Fruit fly (Drosophila melanogaster) whole organism, embryonic: ENCODE measurements around the gene Ctr1A.

ENCODE experiments used
- Ada2b ChIP-seq: fragments of 200-800 bp; sonication (Bioruptor generic); IDR thresholded peaks from 2 replicates; pipeline ENCODE4 v1.3.6; 2022; ENCODE audit warnings: missing biosample characterization, missing genetic modification characterization
- Aef1 ChIP-seq: fragments of 200-800 bp; sonication (Bioruptor generic); IDR thresholded peaks from 3 replicates; pipeline ENCODE4 v1.3.6; 2022; ENCODE audit warnings: missing biosample characterization, missing genetic modification characterization
- CG10462 ChIP-seq: fragments of 200-800 bp; sonication (Bioruptor generic); optimal IDR thresholded peaks from 2 replicates; lab custom pipeline; 2016; ENCODE audit warnings: missing biosample characterization, missing genetic modification characterization
- CG10959 ChIP-seq: fragments of 200-800 bp; sonication (Bioruptor generic); IDR thresholded peaks from 2 replicates; pipeline ENCODE4 v1.3.6; 2022; ENCODE audit warnings: missing biosample characterization, missing genetic modification characterization
- CG12104 ChIP-seq: fragments of 200-800 bp; sonication (Bioruptor generic); optimal IDR thresholded peaks from 3 replicates; lab custom pipeline; 2016; ENCODE audit warnings: missing biosample characterization, missing genetic modification characterization
- CG12391 ChIP-seq: fragments of 200-800 bp; sonication (Bioruptor generic); optimal IDR thresholded peaks from 3 replicates; lab custom pipeline; 2018; ENCODE audit warnings: missing biosample characterization, mild to moderate bottlenecking, missing genetic modification characterization, moderate library complexity
- CG12744 ChIP-seq: fragments of 200-800 bp; sonication (Bioruptor generic); optimal IDR thresholded peaks from 2 replicates; lab custom pipeline; 2016; ENCODE audit warnings: missing biosample characterization, missing genetic modification characterization
- CG15011 ChIP-seq: fragments of 200-800 bp; sonication (Bioruptor generic); optimal IDR thresholded peaks from 3 replicates; lab custom pipeline; 2018; ENCODE audit warnings: missing biosample characterization, mild to moderate bottlenecking, missing genetic modification characterization
- CG16813 ChIP-seq: fragments of 200-800 bp; sonication (Bioruptor generic); IDR thresholded peaks from 3 replicates; pipeline ENCODE4 v1.3.6; 2022; ENCODE audit warnings: missing biosample characterization, missing genetic modification characterization; ENCODE audit not compliant: partially characterized antibody
- CG2712 ChIP-seq: fragments of 200-800 bp; optimal IDR thresholded peaks from 3 replicates; lab custom pipeline; 2019; ENCODE audit warnings: missing biosample characterization, mild to moderate bottlenecking, missing genetic modification characterization, moderate library complexity
- CG33213 ChIP-seq: fragments of 200-800 bp; sonication (Bioruptor generic); optimal IDR thresholded peaks from 3 replicates; lab custom pipeline; 2016; ENCODE audit warnings: missing biosample characterization, missing genetic modification characterization
- CG3407 ChIP-seq: fragments of 200-800 bp; sonication (Bioruptor generic); optimal IDR thresholded peaks from 2 replicates; lab custom pipeline; 2018; ENCODE audit warnings: missing biosample characterization, mild to moderate bottlenecking, missing genetic modification characterization
- CG34422 ChIP-seq: fragments of 200-800 bp; sonication (Bioruptor generic); IDR thresholded peaks from 3 replicates; pipeline ENCODE4 v1.3.6; 2022; ENCODE audit warnings: missing biosample characterization, missing genetic modification characterization
- CG3838 ChIP-seq: fragments of 200-800 bp; sonication (Bioruptor generic); optimal IDR thresholded peaks from 3 replicates; lab custom pipeline; 2016; ENCODE audit warnings: missing biosample characterization, missing genetic modification characterization
- CG4707 ChIP-seq: fragments of 200-800 bp; sonication (Bioruptor generic); optimal IDR thresholded peaks from 2 replicates; lab custom pipeline; 2018; ENCODE audit warnings: missing biosample characterization, mild to moderate bottlenecking, missing genetic modification characterization, moderate library complexity
- CG6689 ChIP-seq: fragments of 200-800 bp; sonication (Bioruptor generic); IDR thresholded peaks from 2 replicates; pipeline ENCODE4 v1.3.6; 2022; ENCODE audit warnings: missing biosample characterization, missing genetic modification characterization
- CG6765 ChIP-seq: fragments of 200-800 bp; sonication (Bioruptor generic); optimal IDR thresholded peaks from 3 replicates; lab custom pipeline; 2017; ENCODE audit warnings: missing biosample characterization, mild to moderate bottlenecking, missing genetic modification characterization
- CG6791 ChIP-seq: fragments of 200-800 bp; sonication (Bioruptor generic); IDR thresholded peaks from 3 replicates; pipeline ENCODE4 v1.3.6; 2022; ENCODE audit warnings: missing biosample characterization, missing genetic modification characterization; ENCODE audit not compliant: partially characterized antibody
- CG8089 ChIP-seq: fragments of 200-800 bp; sonication (Bioruptor generic); optimal IDR thresholded peaks from 3 replicates; lab custom pipeline; 2016; ENCODE audit warnings: missing biosample characterization, missing genetic modification characterization
- CG9609 ChIP-seq: fragments of 200-800 bp; sonication (Bioruptor generic); optimal IDR thresholded peaks from 3 replicates; lab custom pipeline; 2016; ENCODE audit warnings: missing biosample characterization, missing genetic modification characterization
- CG9876 ChIP-seq: fragments of 200-800 bp; sonication (Bioruptor generic); optimal IDR thresholded peaks from 2 replicates; lab custom pipeline; 2016; ENCODE audit warnings: missing biosample characterization, missing genetic modification characterization
- CkIIα-i1 ChIP-seq: fragments of 200-800 bp; sonication (Bioruptor generic); IDR thresholded peaks from 2 replicates; pipeline ENCODE4 v1.3.6; 2022; ENCODE audit warnings: missing biosample characterization, missing genetic modification characterization
- Dad ChIP-seq: fragments of 200-800 bp; sonication (Bioruptor generic); optimal IDR thresholded peaks from 3 replicates; lab custom pipeline; 2016; ENCODE audit warnings: missing biosample characterization, missing genetic modification characterization
- Doc3 ChIP-seq: fragments of 200-800 bp; sonication (Bioruptor generic); IDR thresholded peaks from 3 replicates; pipeline ENCODE4 v1.3.6; 2022; ENCODE audit warnings: missing biosample characterization, missing genetic modification characterization; ENCODE audit not compliant: partially characterized antibody
- Ets65A ChIP-seq: fragments of 200-800 bp; sonication (Bioruptor generic); peaks from one replicate; lab custom pipeline; 2016; ENCODE audit warnings: missing biosample characterization, missing genetic modification characterization
- GATAe ChIP-seq: fragments of 200-800 bp; sonication (Bioruptor generic); conservative IDR thresholded peaks from 2 replicates; pipeline ENCODE4 v1.3.6; 2022; ENCODE audit warnings: missing biosample characterization, missing genetic modification characterization
- H2.0 ChIP-seq: fragments of 200-800 bp; sonication (Bioruptor generic); IDR thresholded peaks from 2 replicates; pipeline ENCODE4 v1.3.6; 2022; ENCODE audit warnings: missing biosample characterization, missing genetic modification characterization
- Hr3 ChIP-seq: fragments of 200-800 bp; sonication (Bioruptor generic); optimal IDR thresholded peaks from 3 replicates; lab custom pipeline; 2016; ENCODE audit warnings: missing biosample characterization, missing genetic modification characterization
- Lhr ChIP-seq: fragments of 200-800 bp; sonication (Bioruptor generic); optimal IDR thresholded peaks from 3 replicates; lab custom pipeline; 2017; ENCODE audit warnings: mild to moderate bottlenecking, missing biosample characterization, missing genetic modification reagents, missing genetic modification characterization
- MESR4 ChIP-seq: fragments of 200-800 bp; sonication (Bioruptor generic); optimal IDR thresholded peaks from 2 replicates; lab custom pipeline; 2018; ENCODE audit warnings: missing biosample characterization, mild to moderate bottlenecking, missing genetic modification characterization, moderate library complexity
- NC2α ChIP-seq: fragments of 200-800 bp; sonication (Bioruptor generic); optimal IDR thresholded peaks from 2 replicates; lab custom pipeline; 2016; ENCODE audit warnings: missing biosample characterization, missing genetic modification characterization
- Nf-YB ChIP-seq: fragments of 200-800 bp; sonication (Bioruptor generic); optimal IDR thresholded peaks from 3 replicates; lab custom pipeline; 2019; ENCODE audit warnings: missing biosample characterization, mild to moderate bottlenecking, missing genetic modification characterization, moderate library complexity
- Side ChIP-seq: fragments of 200-800 bp; sonication (Bioruptor generic); optimal IDR thresholded peaks from 2 replicates; lab custom pipeline; 2016; ENCODE audit warnings: missing biosample characterization, missing genetic modification characterization
- Sry-β ChIP-seq: fragments of 200-800 bp; sonication (Bioruptor generic); optimal IDR thresholded peaks from 2 replicates; lab custom pipeline; 2018; ENCODE audit warnings: missing biosample characterization, mild to moderate bottlenecking, missing genetic modification characterization, moderate library complexity
- Trl ChIP-seq, 3 experiments: fragments of >200 bp in 2 of 3; fragments of 200-800 bp in 1 of 3; sonication (Bioruptor generic) in 1 of 3; optimal IDR thresholded peaks; 2 replicates in 1 of 3; 3 replicates in 2 of 3; lab custom pipeline; 2016 to 2017; ENCODE audit warnings: missing biosample characterization in 1 of 3, missing genetic modification characterization in 1 of 3
- ash1 ChIP-seq: fragments of 200-800 bp; sonication (Bioruptor generic); optimal IDR thresholded peaks from 2 replicates; lab custom pipeline; 2018; ENCODE audit warnings: missing biosample characterization, mild to moderate bottlenecking, missing genetic modification characterization
- bcd ChIP-seq: fragments of 200-800 bp; sonication (Bioruptor generic); optimal IDR thresholded peaks from 2 replicates; lab custom pipeline; 2017; ENCODE audit warnings: missing biosample characterization, mild to moderate bottlenecking, missing genetic modification characterization
- cato ChIP-seq: fragments of 200-800 bp; sonication (Bioruptor generic); optimal IDR thresholded peaks from 2 replicates; lab custom pipeline; 2016; ENCODE audit warnings: missing biosample characterization, missing genetic modification characterization, borderline replicate concordance
- crol ChIP-seq: fragments of 200-800 bp; sonication (Bioruptor generic); IDR thresholded peaks from 2 replicates; pipeline ENCODE4 v1.3.6; 2022; ENCODE audit warnings: missing biosample characterization, missing genetic modification characterization
- dysf ChIP-seq: fragments of 200-800 bp; sonication (Bioruptor generic); IDR thresholded peaks from 3 replicates; pipeline ENCODE4 v1.3.6; 2022; ENCODE audit warnings: missing biosample characterization, missing genetic modification characterization
- gt ChIP-seq: fragments of 200-800 bp; sonication (Bioruptor generic); IDR thresholded peaks from 2 replicates; pipeline ENCODE4 v1.3.6; 2022; ENCODE audit warnings: missing biosample characterization, missing genetic modification characterization
- ken ChIP-seq: fragments of 200-800 bp; sonication (Bioruptor generic); IDR thresholded peaks from 3 replicates; pipeline ENCODE4 v1.3.6; 2022; ENCODE audit warnings: missing biosample characterization, missing genetic modification characterization
- lab ChIP-seq: fragments of 200-800 bp; sonication (Bioruptor generic); optimal IDR thresholded peaks from 3 replicates; lab custom pipeline; 2017; ENCODE audit warnings: missing biosample characterization, missing genetic modification characterization, mild to moderate bottlenecking, moderate library complexity, missing genetic modification reagents
- phol ChIP-seq: fragments of 200-800 bp; sonication (Bioruptor generic); optimal IDR thresholded peaks from 3 replicates; lab custom pipeline; 2018; ENCODE audit warnings: missing biosample characterization, mild to moderate bottlenecking, missing genetic modification characterization, moderate library complexity
- sna ChIP-seq: fragments of 200-800 bp; sonication (Bioruptor generic); IDR thresholded peaks from 2 replicates; pipeline ENCODE4 v1.3.6; 2022; ENCODE audit warnings: missing biosample characterization, missing genetic modification characterization; ENCODE audit not compliant: partially characterized antibody
- sr ChIP-seq: fragments of 200-800 bp; sonication (Bioruptor generic); IDR thresholded peaks from 3 replicates; pipeline ENCODE4 v1.3.6; 2022; ENCODE audit warnings: missing biosample characterization, missing genetic modification characterization
- ssp ChIP-seq: fragments of 200-800 bp; sonication (Bioruptor generic); IDR thresholded peaks from 2 replicates; pipeline ENCODE4 v1.3.6; 2022; ENCODE audit warnings: missing biosample characterization, missing genetic modification characterization
- stwl ChIP-seq: fragments of 200-800 bp; sonication (Bioruptor generic); optimal IDR thresholded peaks from 3 replicates; lab custom pipeline; 2018; ENCODE audit warnings: missing biosample characterization, mild to moderate bottlenecking, missing genetic modification characterization, moderate library complexity
- unpg ChIP-seq: fragments of 200-800 bp; sonication (Bioruptor generic); optimal IDR thresholded peaks from 3 replicates; lab custom pipeline; 2018; ENCODE audit warnings: missing biosample characterization, mild to moderate bottlenecking, missing genetic modification characterization, moderate library complexity
- zen ChIP-seq: fragments of 200-800 bp; sonication (Bioruptor generic); optimal IDR thresholded peaks from 3 replicates; lab custom pipeline; 2018; ENCODE audit warnings: missing biosample characterization, mild to moderate bottlenecking, missing genetic modification characterization, moderate library complexity

Gene Ctr1A

dm6 chrX:6699255-6699885 lies 37.9 kb downstream of the Ctr1A start, which contains the start of gene CG14441 (continued):
- TF ChIP-seq MESR4 (GFP tag; lab: Kevin White, UChicago) (no peak), CG10462 (GFP tag; lab: Kevin White, UChicago) (no peak), bcd (GFP tag; lab: Kevin White, UChicago) (peak; percentile 30), Aef1 (GFP tag; lab: Robert Waterston, UW) (no peak), Sry-β (peak; percentile 96), sr (GFP tag; lab: Robert Waterston, UW) (no peak), stwl (no peak), dysf (GFP tag; lab: Robert Waterston, UW) (peak; percentile 36; the same call in 2 of the 3 replicates), GATAe (no peak), ssp (GFP tag; lab: Robert Waterston, UW) (no peak), CG3407 (GFP tag; lab: Kevin White, UChicago) (no peak), CG6765 (GFP tag; lab: Kevin White, UChicago) (no peak), Ets65A (no peak), CG33213 (GFP tag; lab: Kevin White, UChicago) (peak; percentile 50), CG6791 (GFP tag; lab: Robert Waterston, UW) (peak; percentile 93), sna (peak; percentile 99), CG2712 (tag; lab: Kevin White, UChicago) (peak; percentile 51), CG9609 (GFP tag; lab: Kevin White, UChicago) (no peak), CG4707 (peak; percentile 41), Hr3 (GFP tag; lab: Kevin White, UChicago) (no peak), CG12744 (peak; percentile 41), unpg (GFP tag; lab: Kevin White, UChicago) (peak; percentile 32), Dad (GFP tag; lab: Kevin White, UChicago) (peak; percentile 62), crol (GFP tag; lab: Robert Waterston, UW) (peak; percentile 78), CG6689 (GFP tag; lab: Robert Waterston, UW) (no peak), Ada2b (no peak), Trl (optimal IDR thresholded peaks at IDR 0.05; lab: Kevin White, UChicago) (no peak), Trl (GFP tag; optimal IDR thresholded peaks at IDR 0.05; lab: Kevin White, UChicago) (peak; percentile 28), NC2α (GFP tag; lab: Kevin White, UChicago) (peak; percentile 37), CG9876 (GFP tag; lab: Kevin White, UChicago) (peak; percentile 19), CG12104 (GFP tag; lab: Kevin White, UChicago) (peak; percentile 31), CG12391 (tag; lab: Kevin White, UChicago) (peak; percentile 46), CkIIα-i1 (no peak), CG15011 (GFP tag; lab: Kevin White, UChicago) (peak; percentile 32), CG34422 (GFP tag; lab: Robert Waterston, UW) (peak; percentile 65; the same call in 1 of the 3 replicates), phol (tag; lab: Kevin White, UChicago) (peak; percentile 62), ken (GFP tag; lab: Robert Waterston, UW) (no peak), CG3838 (GFP tag; lab: Kevin White, UChicago) (no peak), Lhr (GFP tag; lab: Kevin White, UChicago) (no peak), Nf-YB (GFP tag; lab: Kevin White, UChicago) (peak; percentile 32), gt (GFP tag; lab: Robert Waterston, UW) (no peak), lab (peak; percentile 75), cato (GFP tag; lab: Kevin White, UChicago) (no peak), CG8089 (GFP tag; lab: Kevin White, UChicago) (peak; percentile 26), CG16813 (GFP tag; lab: Robert Waterston, UW) (peak; percentile 98), Doc3 (GFP tag; lab: Robert Waterston, UW) (peak; percentile 100), ash1 (GFP tag; lab: Kevin White, UChicago) (no peak), H2.0 (GFP tag; lab: Robert Waterston, UW) (no peak), zen (no peak), Side (GFP tag; lab: Kevin White, UChicago) (peak; percentile 2), CG10959 (GFP tag; lab: Robert Waterston, UW) (no peak)
